Worm (Caenorhabditis elegans): Measurements from ENCODE around the gene Y41D4B.24.

- TF ChIP-seq ama-1 (optimal IDR thresholded peaks at IDR 0.05): no peak
- TF ChIP-seq hmg-4 (GFP tag; optimal IDR thresholded peaks at IDR 0.05): no peak
Observed at ce11 chrIV:1655312-1655711, 26.7 kb downstream of the Y41D4B.24 start.

Data from whole organism, early embryonic.